Fruit fly (Drosophila melanogaster): ENCODE results near the gene CG34288.

CG34288 gene

dm6 chr3R:22470064-22470463 lies 23.0 kb upstream of the CG34288 start:
- TF ChIP-seq CG3919 (GFP tag; optimal IDR thresholded peaks at IDR 0.05) (no peak), Met (GFP tag; optimal IDR thresholded peaks at IDR 0.05) (no peak), Eip75B (GFP tag; optimal IDR thresholded peaks at IDR 0.05) (no peak), CG34406 (GFP tag; optimal IDR thresholded peaks at IDR 0.05) (no peak), Sox14 (GFP tag; optimal IDR thresholded peaks at IDR 0.05) (no peak), Sox15 (GFP tag; optimal IDR thresholded peaks at IDR 0.05) (no peak), Blimp-1 (GFP tag; optimal IDR thresholded peaks at IDR 0.05) (no peak), Hr38 (GFP tag; optimal IDR thresholded peaks at IDR 0.05) (no peak), Lpt (GFP tag; optimal IDR thresholded peaks at IDR 0.05) (no peak), Ets21C (GFP tag; optimal IDR thresholded peaks at IDR 0.05) (no peak), Smox (GFP tag; optimal IDR thresholded peaks at IDR 0.05) (no peak), CG6163 (GFP tag; IDR thresholded peaks at IDR 0.05) (no peak), CG6808 (GFP tag; optimal IDR thresholded peaks at IDR 0.05) (no peak), CG11762 (GFP tag; optimal IDR thresholded peaks at IDR 0.05; ENCODE audit: insufficient read depth) (no peak), acj6 (GFP tag; optimal IDR thresholded peaks at IDR 0.05) (no peak), ss (GFP tag; optimal IDR thresholded peaks at IDR 0.05) (no peak), pdm3 (GFP tag; optimal IDR thresholded peaks at IDR 0.05) (no peak), fkh (GFP tag; optimal IDR thresholded peaks at IDR 0.05) (no peak), CG6854 (GFP tag; optimal IDR thresholded peaks at IDR 0.05) (no peak), CG6792 (GFP tag; optimal IDR thresholded peaks at IDR 0.05) (no peak)

- TF ChIP-seq CG6163 (GFP tag; IDR thresholded peaks at IDR 0.05) (peak; percentile 77), Hr39 (GFP tag; optimal IDR thresholded peaks at IDR 0.05) (peak; percentile 63), CG10631 (GFP tag; optimal IDR thresholded peaks at IDR 0.05) (peak; percentile 61), CG1621 (tag; optimal IDR thresholded peaks at IDR 0.05) (no peak), svp (GFP tag) (peak; percentile 85), dac (GFP tag; optimal IDR thresholded peaks at IDR 0.05) (peak; percentile 47), fkh (GFP tag; optimal IDR thresholded peaks at IDR 0.05) (no peak), lz (GFP tag; optimal IDR thresholded peaks at IDR 0.05) (peak; percentile 72), eg (GFP tag; IDR thresholded peaks at IDR 0.05) (peak; percentile 68; the same call in 2 of the 3 replicates), CG10669 (GFP tag; optimal IDR thresholded peaks at IDR 0.05) (no peak), CG8319 (GFP tag; optimal IDR thresholded peaks at IDR 0.05) (peak; percentile 12), CG8632 (GFP tag; optimal IDR thresholded peaks at IDR 0.05) (peak; percentile 33), vri (GFP tag; optimal IDR thresholded peaks at IDR 0.05) (no peak), Ets96B (tag; optimal IDR thresholded peaks at IDR 0.05) (peak; percentile 76), net (GFP tag; optimal IDR thresholded peaks at IDR 0.05) (peak; percentile 60), CG3919 (GFP tag; optimal IDR thresholded peaks at IDR 0.05) (peak; percentile 67), CG11294 (GFP tag; IDR thresholded peaks at IDR 0.05) (peak; percentile 65), cyc (GFP tag; optimal IDR thresholded peaks at IDR 0.05) (peak; percentile 69), Ets21C (GFP tag; optimal IDR thresholded peaks at IDR 0.05) (peak; percentile 39), Hr38 (GFP tag; optimal IDR thresholded peaks at IDR 0.05) (no peak), Smox (GFP tag; optimal IDR thresholded peaks at IDR 0.05) (peak; percentile 61), Hr4 (GFP tag; optimal IDR thresholded peaks at IDR 0.05) (peak; percentile 75), OdsH (GFP tag; optimal IDR thresholded peaks at IDR 0.05) (no peak), CG3032 (tag; optimal IDR thresholded peaks at IDR 0.05) (peak; percentile 73), Sox14 (GFP tag; optimal IDR thresholded peaks at IDR 0.05) (peak; percentile 68), salr (GFP tag; optimal IDR thresholded peaks at IDR 0.05) (peak in 1 of 2 experiments; percentile 59), topi (GFP tag; optimal IDR thresholded peaks at IDR 0.05) (peak; percentile 65), spab (GFP tag; optimal IDR thresholded peaks at IDR 0.05) (peak; percentile 58), pdm3 (GFP tag; optimal IDR thresholded peaks at IDR 0.05) (no peak), CG6808 (GFP tag; optimal IDR thresholded peaks at IDR 0.05) (peak; percentile 57), CG31627 (GFP tag; optimal IDR thresholded peaks at IDR 0.05) (peak; percentile 69), CG7368 (GFP tag; optimal IDR thresholded peaks at IDR 0.05) (peak; percentile 66), ss (GFP tag; optimal IDR thresholded peaks at IDR 0.05) (peak in 1 of 2 experiments; percentile 71), CG15336 (GFP tag; IDR thresholded peaks at IDR 0.05) (peak; percentile 76), Sox15 (GFP tag; optimal IDR thresholded peaks at IDR 0.05) (peak; percentile 43), Sox102F (GFP tag; optimal IDR thresholded peaks at IDR 0.05) (peak; percentile 70), Blimp-1 (GFP tag; optimal IDR thresholded peaks at IDR 0.05) (no peak), Eip93F (GFP tag; optimal IDR thresholded peaks at IDR 0.05) (peak; percentile 5), Lpt (GFP tag; optimal IDR thresholded peaks at IDR 0.05) (no peak), CG34406 (GFP tag; optimal IDR thresholded peaks at IDR 0.05) (peak; percentile 57), Met (GFP tag; optimal IDR thresholded peaks at IDR 0.05) (peak; percentile 69), CG6792 (GFP tag; optimal IDR thresholded peaks at IDR 0.05) (peak; percentile 66), CG6854 (GFP tag; optimal IDR thresholded peaks at IDR 0.05) (no peak)
Measured at dm6 chr3R:22468829-22469487, 21.9 kb upstream of the CG34288 start.

Measured in whole organism, prepupa.